Fruit fly (Drosophila melanogaster) whole organism, embryonic: Measurements from ENCODE around the gene CG11131.

Source experiments
- Awh ChIP-seq: fragments of 200-800 bp; sonication (Bioruptor generic); IDR thresholded peaks from 2 replicates; pipeline ENCODE4, ENCODE4 v1.3.6; 2022; ENCODE audit warnings: missing biosample characterization, missing genetic modification characterization
- B-H1 ChIP-seq: fragments of 200-800 bp; sonication (Bioruptor generic); IDR thresholded peaks from 3 replicates; pipeline ENCODE4 v1.3.6; 2022; ENCODE audit warnings: missing biosample characterization, missing genetic modification characterization
- BEAF-32 ChIP-seq: fragments of 200-800 bp; sonication (Bioruptor generic); optimal IDR thresholded peaks from 3 replicates; lab custom pipeline; 2017; ENCODE audit warnings: missing biosample characterization, missing genetic modification characterization, mild to moderate bottlenecking, moderate library complexity, missing genetic modification reagents
- CG10366 ChIP-seq: fragments of 200-800 bp; sonication (Bioruptor generic); IDR thresholded peaks from 2 replicates; pipeline ENCODE4 v1.3.6; 2022; ENCODE audit warnings: missing biosample characterization, missing genetic modification characterization
- CG10654 ChIP-seq: fragments of 200-800 bp; sonication (Bioruptor generic); optimal IDR thresholded peaks from 2 replicates; lab custom pipeline; 2016; ENCODE audit warnings: missing biosample characterization, missing genetic modification characterization
- CG11723 ChIP-seq: fragments of 200-800 bp; sonication (Bioruptor generic); optimal IDR thresholded peaks from 2 replicates; lab custom pipeline; 2017; ENCODE audit warnings: missing biosample characterization, mild to moderate bottlenecking, missing genetic modification characterization
- CG12769 ChIP-seq: fragments of 200-800 bp; sonication (Bioruptor generic); optimal IDR thresholded peaks from 2 replicates; lab custom pipeline; 2019; ENCODE audit warnings: missing biosample characterization, mild to moderate bottlenecking, missing genetic modification characterization, moderate library complexity
- CG13424 ChIP-seq: fragments of 200-800 bp; sonication (Bioruptor generic); optimal IDR thresholded peaks from 2 replicates; lab custom pipeline; 2019; ENCODE audit warnings: missing biosample characterization, mild to moderate bottlenecking, missing genetic modification characterization, moderate library complexity
- CG15011 ChIP-seq: fragments of 200-800 bp; sonication (Bioruptor generic); optimal IDR thresholded peaks from 3 replicates; lab custom pipeline; 2018; ENCODE audit warnings: missing biosample characterization, mild to moderate bottlenecking, missing genetic modification characterization
- CG17912 ChIP-seq: fragments of 200-800 bp; sonication (Bioruptor generic); optimal IDR thresholded peaks from 2 replicates; lab custom pipeline; 2018; ENCODE audit warnings: missing biosample characterization, mild to moderate bottlenecking, missing genetic modification characterization
- CG1792 ChIP-seq: fragments of 200-800 bp; sonication (Bioruptor generic); optimal IDR thresholded peaks from 2 replicates; lab custom pipeline; 2016; ENCODE audit warnings: missing biosample characterization, missing genetic modification characterization
- CG2120 ChIP-seq: fragments of 200-800 bp; sonication (Bioruptor generic); optimal IDR thresholded peaks from 3 replicates; lab custom pipeline; 2016; ENCODE audit warnings: missing biosample characterization, missing genetic modification characterization
- CG2199 ChIP-seq: fragments of 200-800 bp; sonication (Bioruptor generic); IDR thresholded peaks from 3 replicates; pipeline ENCODE4 v1.3.6; 2022; ENCODE audit warnings: missing biosample characterization, missing genetic modification characterization
- CG30431 ChIP-seq: fragments of 200-800 bp; sonication (Bioruptor generic); optimal IDR thresholded peaks from 2 replicates; lab custom pipeline; 2017; ENCODE audit warnings: missing biosample characterization, missing genetic modification characterization
- CG32772 ChIP-seq: fragments of 200-800 bp; sonication (Bioruptor generic); IDR thresholded peaks from 2 replicates; pipeline ENCODE4 v1.3.6; 2022; ENCODE audit warnings: missing biosample characterization, missing genetic modification characterization
- CG42726 ChIP-seq: fragments of 200-800 bp; sonication (Bioruptor generic); IDR thresholded peaks from 2 replicates; pipeline ENCODE4 v1.3.6; 2022; ENCODE audit warnings: missing biosample characterization, missing genetic modification characterization; ENCODE audit not compliant: partially characterized antibody
- CG6254 ChIP-seq: fragments of 200-800 bp; sonication (Bioruptor generic); optimal IDR thresholded peaks from 3 replicates; lab custom pipeline; 2017; ENCODE audit warnings: mild to moderate bottlenecking, missing biosample characterization, missing genetic modification reagents, missing genetic modification characterization
- CG7556 ChIP-seq: fragments of 200-800 bp; sonication (Bioruptor generic); optimal IDR thresholded peaks from 2 replicates; lab custom pipeline; 2017; ENCODE audit warnings: missing biosample characterization, mild to moderate bottlenecking, missing genetic modification characterization
- CG8924 ChIP-seq: fragments of 200-800 bp; optimal IDR thresholded peaks from 3 replicates; lab custom pipeline; 2019; ENCODE audit warnings: missing biosample characterization, mild to moderate bottlenecking, missing genetic modification characterization, moderate library complexity
- CTCF ChIP-seq: fragments of 200-800 bp; sonication (Bioruptor generic); optimal IDR thresholded peaks from 2 replicates; lab custom pipeline; 2017; ENCODE audit warnings: missing biosample characterization, mild to moderate bottlenecking, missing genetic modification characterization, moderate library complexity
- D19B ChIP-seq: fragments of 200-800 bp; sonication (Bioruptor generic); optimal IDR thresholded peaks from 2 replicates; lab custom pipeline; 2017; ENCODE audit warnings: missing biosample characterization, mild to moderate bottlenecking, missing genetic modification characterization
- Dip3 ChIP-seq: fragments of 200-800 bp; sonication (Bioruptor generic); optimal IDR thresholded peaks from 3 replicates; lab custom pipeline; 2016; ENCODE audit warnings: missing biosample characterization, missing genetic modification characterization
- Ets65A ChIP-seq: fragments of 200-800 bp; sonication (Bioruptor generic); peaks from one replicate; lab custom pipeline; 2016; ENCODE audit warnings: missing biosample characterization, missing genetic modification characterization
- Fer3 ChIP-seq: fragments of 200-800 bp; sonication (Bioruptor generic); optimal IDR thresholded peaks from 2 replicates; lab custom pipeline; 2018; ENCODE audit warnings: missing biosample characterization, mild to moderate bottlenecking, missing genetic modification characterization, moderate library complexity
- Lim3 ChIP-seq: fragments of 200-800 bp; sonication (Bioruptor generic); IDR thresholded peaks from 2 replicates; pipeline ENCODE4 v1.3.6; 2022; ENCODE audit warnings: missing biosample characterization, missing genetic modification characterization
- MBD-R2 ChIP-seq: fragments of 200-800 bp; sonication (Bioruptor generic); IDR thresholded peaks from 2 replicates; pipeline ENCODE4 v1.3.6; 2022; ENCODE audit warnings: missing biosample characterization, missing genetic modification characterization
- Med ChIP-seq: fragments of 200-800 bp; sonication (Bioruptor generic); peaks from one replicate; lab custom pipeline; 2016; ENCODE audit warnings: missing biosample characterization, missing genetic modification characterization, mild to moderate bottlenecking, inconsistent platforms, moderate library complexity
- Scr ChIP-seq: fragments of 200-800 bp; sonication (Bioruptor generic); IDR thresholded peaks from 2 replicates; pipeline ENCODE4 v1.3.6; 2022; ENCODE audit warnings: missing biosample characterization, missing genetic modification characterization; ENCODE audit not compliant: partially characterized antibody
- Six4 ChIP-seq: fragments of 200-800 bp; sonication (Bioruptor generic); optimal IDR thresholded peaks from 2 replicates; lab custom pipeline; 2016; ENCODE audit warnings: missing biosample characterization, missing genetic modification characterization
- Sox102F ChIP-seq: fragments of 200-800 bp; sonication (Bioruptor generic); optimal IDR thresholded peaks from 2 replicates; lab custom pipeline; 2018; ENCODE audit warnings: missing biosample characterization, mild to moderate bottlenecking, missing genetic modification characterization, moderate library complexity
- Ssrp ChIP-seq: fragments of 200-800 bp; sonication (Bioruptor generic); optimal IDR thresholded peaks from 2 replicates; lab custom pipeline; 2018; ENCODE audit warnings: missing biosample characterization, mild to moderate bottlenecking, missing genetic modification characterization, moderate library complexity
- Stat92E ChIP-seq, 3 experiments: fragments of >200 bp in 2 of 3; fragments of 200-800 bp in 1 of 3; sonication (Bioruptor generic) in 1 of 3; optimal IDR thresholded peaks; 2 replicates each; lab custom pipeline; 2017 to 2019; ENCODE audit warnings: missing biosample characterization in 3 of 3, missing genetic modification characterization in 3 of 3, mild to moderate bottlenecking in 1 of 3, moderate library complexity in 1 of 3
- aop ChIP-seq: fragments of 200-800 bp; sonication (Bioruptor generic); IDR thresholded peaks from 2 replicates; pipeline ENCODE4 v1.3.6; 2022; ENCODE audit warnings: missing biosample characterization, missing genetic modification characterization
- bab2 ChIP-seq: fragments of 200-800 bp; sonication (Bioruptor generic); optimal IDR thresholded peaks from 2 replicates; lab custom pipeline; 2016; ENCODE audit warnings: missing biosample characterization, missing genetic modification characterization
- bsh ChIP-seq, 2 experiments: fragments of 200-800 bp; sonication (Bioruptor generic); optimal IDR thresholded peaks; 2 replicates each; lab custom pipeline; 2017 to 2018; ENCODE audit warnings: mild to moderate bottlenecking in 2 of 2, missing biosample characterization in 2 of 2, missing genetic modification characterization in 2 of 2, moderate library complexity in 1 of 2
- chif ChIP-seq, 2 experiments: fragments of 200-800 bp; sonication (Bioruptor generic); optimal IDR thresholded peaks; 3 replicates each; lab custom pipeline; 2016; ENCODE audit warnings: missing biosample characterization in 2 of 2, missing genetic modification characterization in 2 of 2
- crp ChIP-seq, 2 experiments: fragments of 200-800 bp; sonication (Bioruptor generic); optimal IDR thresholded peaks; 2 replicates in 1 of 2; 3 replicates in 1 of 2; lab custom pipeline; 2017; ENCODE audit warnings: missing biosample characterization in 2 of 2, missing genetic modification characterization in 2 of 2, mild to moderate bottlenecking in 1 of 2, moderate library complexity in 1 of 2
- da ChIP-seq: fragments of 200-800 bp; sonication (Bioruptor generic); optimal IDR thresholded peaks from 2 replicates; lab custom pipeline; 2016; ENCODE audit warnings: missing biosample characterization, missing genetic modification characterization
- ewg ChIP-seq: fragments of 200-800 bp; sonication (Bioruptor generic); optimal IDR thresholded peaks from 3 replicates; lab custom pipeline; 2017; ENCODE audit warnings: mild to moderate bottlenecking, missing biosample characterization, missing genetic modification reagents, missing genetic modification characterization
- exex ChIP-seq: fragments of 200-800 bp; sonication (Bioruptor generic); optimal IDR thresholded peaks from 4 replicates; lab custom pipeline; 2018; ENCODE audit warnings: missing biosample characterization, mild to moderate bottlenecking, missing genetic modification characterization, moderate library complexity
- eyg ChIP-seq: fragments of 200-800 bp; sonication (Bioruptor generic); optimal IDR thresholded peaks from 3 replicates; lab custom pipeline; 2016; ENCODE audit warnings: missing biosample characterization, missing genetic modification characterization
- gcm ChIP-seq: fragments of 200-800 bp; sonication (Bioruptor generic); optimal IDR thresholded peaks from 2 replicates; lab custom pipeline; 2019; ENCODE audit warnings: missing biosample characterization, mild to moderate bottlenecking, missing genetic modification characterization, moderate library complexity
- gem ChIP-seq: fragments of 200-800 bp; sonication (Bioruptor generic); optimal IDR thresholded peaks from 2 replicates; lab custom pipeline; 2019; ENCODE audit warnings: missing biosample characterization, mild to moderate bottlenecking, missing genetic modification characterization, moderate library complexity
- gro ChIP-seq: fragments of 200-800 bp; sonication (Bioruptor generic); optimal IDR thresholded peaks from 2 replicates; lab custom pipeline; 2016; ENCODE audit warnings: missing biosample characterization, missing genetic modification characterization
- jing ChIP-seq: fragments of 200-800 bp; sonication (Bioruptor generic); optimal IDR thresholded peaks from 2 replicates; lab custom pipeline; 2018; ENCODE audit warnings: missing biosample characterization, mild to moderate bottlenecking, missing genetic modification characterization
- kah ChIP-seq: fragments of 200-800 bp; sonication (Bioruptor generic); optimal IDR thresholded peaks from 2 replicates; lab custom pipeline; 2018; ENCODE audit warnings: missing biosample characterization, mild to moderate bottlenecking, missing genetic modification characterization
- lab ChIP-seq: fragments of 200-800 bp; sonication (Bioruptor generic); optimal IDR thresholded peaks from 3 replicates; lab custom pipeline; 2017; ENCODE audit warnings: missing biosample characterization, missing genetic modification characterization, mild to moderate bottlenecking, moderate library complexity, missing genetic modification reagents
- p53 ChIP-seq: fragments of 200-800 bp; sonication (Bioruptor generic); optimal IDR thresholded peaks from 2 replicates; lab custom pipeline; 2016; ENCODE audit warnings: missing biosample characterization, missing genetic modification characterization
- tin ChIP-seq: fragments of 200-800 bp; sonication (Bioruptor generic); optimal IDR thresholded peaks from 3 replicates; lab custom pipeline; 2016; ENCODE audit warnings: missing biosample characterization, missing genetic modification characterization
- wor ChIP-seq: fragments of 200-800 bp; sonication (Bioruptor generic); IDR thresholded peaks from 2 replicates; pipeline ENCODE4 v1.3.6; 2022; ENCODE audit warnings: missing biosample characterization, missing genetic modification characterization

The CG11131 gene

DNA sequence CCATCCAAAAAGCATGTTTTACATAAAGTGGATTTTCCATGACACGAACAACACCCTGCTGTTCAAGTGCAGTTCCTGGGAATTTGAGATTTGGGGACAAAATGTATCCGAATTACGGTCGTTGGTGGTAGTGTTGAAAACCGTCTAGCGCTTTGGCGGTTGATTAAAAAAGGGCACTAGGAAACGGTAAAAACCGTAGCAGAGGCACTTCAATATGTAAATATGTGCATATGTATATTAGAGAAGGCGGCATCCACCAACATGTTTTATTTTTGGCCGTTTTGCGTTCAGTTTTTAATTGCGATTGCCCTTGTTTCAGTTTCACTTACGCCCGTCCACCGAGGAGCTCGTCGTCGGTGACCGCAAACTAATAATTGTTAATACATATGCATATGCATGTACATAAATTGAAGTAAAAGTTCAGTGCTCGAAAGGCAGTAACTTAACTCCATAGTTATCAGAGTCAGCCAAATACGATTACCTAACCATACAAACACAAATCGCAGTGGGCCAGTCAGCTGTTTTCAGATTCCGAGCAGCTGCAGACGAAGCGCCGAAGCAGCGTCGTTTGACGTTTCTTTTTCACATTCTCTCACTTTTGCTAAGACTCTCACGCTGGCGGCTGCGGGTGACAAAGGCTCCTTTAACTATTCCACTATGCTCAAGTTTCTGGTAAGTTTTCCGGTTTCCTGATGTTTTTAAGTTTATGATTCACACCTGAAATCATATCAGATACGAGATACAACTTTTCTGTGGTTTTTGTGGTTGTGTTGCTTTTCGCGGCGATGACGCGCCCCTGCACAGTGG lies 34.1 kb upstream of the CG11131 start, which contains the start of gene CG33170 (continued):
- TF ChIP-seq Ssrp (tag; lab: Kevin White, UChicago), result no peak
- TF ChIP-seq CG13424 (tag; lab: Kevin White, UChicago), result no peak
- no peak for TF ChIP-seq ewg (GFP tag; lab: Kevin White, UChicago)
- TF ChIP-seq aop (GFP tag; lab: Robert Waterston, UW), result no peak
- no peak for TF ChIP-seq CG8924 (tag; lab: Kevin White, UChicago)
- TF ChIP-seq CG32772 (GFP tag; lab: Robert Waterston, UW), result no peak
- TF ChIP-seq Med (GFP tag; lab: Kevin White, UChicago), result peak; percentile 84
- peak in 1 of 2 experiments; percentile 84 for TF ChIP-seq crp (GFP tag; optimal IDR thresholded peaks at IDR 0.05; lab: Kevin White, UChicago)
- TF ChIP-seq CG30431 (GFP tag; lab: Kevin White, UChicago), result no peak
- TF ChIP-seq gem (tag; lab: Kevin White, UChicago), result no peak
- TF ChIP-seq CG10366 (GFP tag; lab: Robert Waterston, UW), result no peak
- TF ChIP-seq kah (GFP tag; lab: Kevin White, UChicago), result no peak
- TF ChIP-seq eyg, result no peak
- no peak for TF ChIP-seq Six4 (GFP tag; lab: Kevin White, UChicago)
- TF ChIP-seq B-H1 (GFP tag; lab: Robert Waterston, UW), result no peak
- no peak for TF ChIP-seq gro (GFP tag; lab: Kevin White, UChicago)
- TF ChIP-seq CTCF (GFP tag; lab: Kevin White, UChicago), result no peak
- no peak for TF ChIP-seq CG2199 (GFP tag; lab: Robert Waterston, UW)
- TF ChIP-seq Stat92E (GFP tag; optimal IDR thresholded peaks at IDR 0.05; lab: Kevin White, UChicago), result no peak
- TF ChIP-seq CG6254, result no peak
- TF ChIP-seq Ets65A (GFP tag; lab: Kevin White, UChicago), result peak; percentile 82
- no peak for TF ChIP-seq Lim3 (GFP tag; lab: Robert Waterston, UW)
- TF ChIP-seq CG15011 (GFP tag; lab: Kevin White, UChicago), result no peak
- TF ChIP-seq Scr, result no peak
- no peak for TF ChIP-seq Sox102F (GFP tag; lab: Kevin White, UChicago)
- TF ChIP-seq BEAF-32, result no peak
- no peak for TF ChIP-seq CG7556 (GFP tag; lab: Kevin White, UChicago)
- TF ChIP-seq D19B (GFP tag; lab: Kevin White, UChicago), result no peak
- no peak for TF ChIP-seq CG10654 (GFP tag; lab: Kevin White, UChicago)
- TF ChIP-seq Dip3 (GFP tag; lab: Kevin White, UChicago), result peak; percentile 1
- TF ChIP-seq bab2 (GFP tag; lab: Kevin White, UChicago), result no peak
- TF ChIP-seq gcm (GFP tag; lab: Kevin White, UChicago), result no peak
- TF ChIP-seq chif (GFP tag; optimal IDR thresholded peaks at IDR 0.05; lab: Kevin White, UChicago), result no peak
- TF ChIP-seq CG11723 (GFP tag; lab: Kevin White, UChicago), result no peak
- no peak for TF ChIP-seq CG42726 (GFP tag; lab: Robert Waterston, UW)
- no peak for TF ChIP-seq p53 (GFP tag; lab: Kevin White, UChicago)
- TF ChIP-seq bsh (GFP tag; optimal IDR thresholded peaks at IDR 0.05; lab: Kevin White, UChicago), result no peak
- no peak for TF ChIP-seq tin (GFP tag; lab: Kevin White, UChicago)
- TF ChIP-seq Awh (GFP tag; lab: Robert Waterston, UW), result no peak
- no peak for TF ChIP-seq CG12769 (tag; lab: Kevin White, UChicago)
- TF ChIP-seq CG1792 (GFP tag; lab: Kevin White, UChicago), result no peak
- TF ChIP-seq exex, result peak; percentile 15
- no peak for TF ChIP-seq wor (GFP tag; lab: Robert Waterston, UW)
- TF ChIP-seq Fer3 (tag; lab: Kevin White, UChicago), result no peak
- no peak for TF ChIP-seq jing (GFP tag; lab: Kevin White, UChicago)
- no peak for TF ChIP-seq lab (GFP tag; lab: Kevin White, UChicago)
- no peak for TF ChIP-seq CG2120 (GFP tag; lab: Kevin White, UChicago)
- no peak for TF ChIP-seq MBD-R2 (GFP tag; lab: Robert Waterston, UW)
- no peak for TF ChIP-seq CG17912 (GFP tag; lab: Kevin White, UChicago)
- no peak for TF ChIP-seq da (GFP tag; lab: Kevin White, UChicago)
